Fruit fly (Drosophila melanogaster): ENCODE data around the gene CG13760.

The CG13760 gene

DNA sequence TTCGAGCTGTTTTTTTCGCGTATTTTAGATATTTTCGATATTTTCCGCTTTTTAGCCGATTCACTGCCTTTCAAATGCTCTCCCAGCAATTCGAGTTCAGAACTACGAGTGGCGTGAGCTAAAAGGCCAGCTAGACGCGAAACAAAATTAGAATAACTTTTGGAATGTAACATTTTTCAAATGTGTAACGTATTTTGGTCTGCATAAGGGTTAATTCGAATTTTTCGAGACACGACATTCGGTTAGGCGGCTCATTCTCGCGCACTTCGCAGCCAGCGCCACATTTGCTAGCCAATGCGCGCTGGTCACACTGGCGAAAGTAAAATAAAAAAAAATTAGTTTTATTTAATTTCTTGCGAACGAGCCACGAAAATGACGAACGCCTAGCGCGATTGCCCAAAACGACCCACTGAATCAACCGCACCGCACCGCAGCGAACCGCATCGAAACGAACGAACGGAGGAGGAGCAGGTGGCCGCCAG lies 39.1 kb upstream of the CG13760 start, which contains the start of the genes brv3 and Pi4KIIIalpha (continued):
- TF ChIP-seq usp (GFP tag; optimal IDR thresholded peaks at IDR 0.05), result no peak
- TF ChIP-seq Bgb (GFP tag; IDR thresholded peaks at IDR 0.05; ENCODE audit: partially characterized antibody), result peak; percentile 40; the same call in 1 of the 2 replicates
- no peak for TF ChIP-seq Ravus (GFP tag; IDR thresholded peaks at IDR 0.05)
- no peak for TF ChIP-seq GATAe (GFP tag; conservative IDR thresholded peaks at IDR 0.05)
- TF ChIP-seq CG4820 (GFP tag; optimal IDR thresholded peaks at IDR 0.05), result no peak
- TF ChIP-seq rib (GFP tag; IDR thresholded peaks at IDR 0.05), result no peak
- no peak for TF ChIP-seq dpn (GFP tag; optimal IDR thresholded peaks at IDR 0.05)
- no peak for TF ChIP-seq CG7786 (GFP tag; optimal IDR thresholded peaks at IDR 0.05)
- 0 out of 3 replicates have a peak, but pooled peaks have one; percentile 26 for TF ChIP-seq knrl (GFP tag; IDR thresholded peaks at IDR 0.05; ENCODE audit: partially characterized antibody)
- no peak for TF ChIP-seq trh (GFP tag; optimal IDR thresholded peaks at IDR 0.05)
- no peak for TF ChIP-seq tll (GFP tag; optimal IDR thresholded peaks at IDR 0.05)
- TF ChIP-seq eyg (GFP tag; optimal IDR thresholded peaks at IDR 0.05), result no peak
- peak; percentile 89 for TF ChIP-seq gfzf (GFP tag; optimal IDR thresholded peaks at IDR 0.05)
- no peak for TF ChIP-seq CG1233 (GFP tag; optimal IDR thresholded peaks at IDR 0.05)
- no peak for TF ChIP-seq Atf6 (GFP tag; IDR thresholded peaks at IDR 0.05)
- TF ChIP-seq dm (GFP tag; optimal IDR thresholded peaks at IDR 0.05), result no peak
- TF ChIP-seq CG9215 (GFP tag; IDR thresholded peaks at IDR 0.05), result no peak
- no peak for TF ChIP-seq twi (tag; optimal IDR thresholded peaks at IDR 0.05)
- TF ChIP-seq Bteb2 (GFP tag; optimal IDR thresholded peaks at IDR 0.05), result no peak
- TF ChIP-seq CG9817 (tag; optimal IDR thresholded peaks at IDR 0.05), result no peak
- no peak for TF ChIP-seq CG12071 (GFP tag; optimal IDR thresholded peaks at IDR 0.05)
- TF ChIP-seq Adf1 (GFP tag; IDR thresholded peaks at IDR 0.05), result no peak
- no peak for TF ChIP-seq CG5180 (GFP tag; optimal IDR thresholded peaks at IDR 0.05)
- TF ChIP-seq nom (GFP tag; optimal IDR thresholded peaks at IDR 0.05), result no peak
- no peak for TF ChIP-seq CG8359 (GFP tag; optimal IDR thresholded peaks at IDR 0.05; ENCODE audit: borderline replicate concordance)
- TF ChIP-seq CG9437 (GFP tag; optimal IDR thresholded peaks at IDR 0.05), result no peak
- TF ChIP-seq Aef1 (GFP tag; IDR thresholded peaks at IDR 0.05), result no peak
- no peak for TF ChIP-seq Drgx (GFP tag; IDR thresholded peaks at IDR 0.05)
- TF ChIP-seq CG2129 (GFP tag; IDR thresholded peaks at IDR 0.05; ENCODE audit: partially characterized antibody), result no peak
- peak; percentile 44 for TF ChIP-seq Lhr (GFP tag; optimal IDR thresholded peaks at IDR 0.05)
- no peak for TF ChIP-seq CG15696 (tag; optimal IDR thresholded peaks at IDR 0.05)
- TF ChIP-seq CG7745 (tag; optimal IDR thresholded peaks at IDR 0.05), result no peak
- TF ChIP-seq CG10274 (GFP tag; optimal IDR thresholded peaks at IDR 0.05), result no peak
- TF ChIP-seq Hr3 (GFP tag; optimal IDR thresholded peaks at IDR 0.05), result no peak
- no peak for TF ChIP-seq nerfin-2 (GFP tag; IDR thresholded peaks at IDR 0.05; ENCODE audit: partially characterized antibody)
- no peak for TF ChIP-seq CG14860 (GFP tag; IDR thresholded peaks at IDR 0.05; ENCODE audit: partially characterized antibody)
- no peak for TF ChIP-seq slou (GFP tag; optimal IDR thresholded peaks at IDR 0.05)
- no peak for TF ChIP-seq chm (GFP tag; IDR thresholded peaks at IDR 0.05)
- no peak for TF ChIP-seq CG16815 (GFP tag; optimal IDR thresholded peaks at IDR 0.05)
- no peak for TF ChIP-seq Hey (tag; optimal IDR thresholded peaks at IDR 0.05)
- no peak for TF ChIP-seq D19A (tag; optimal IDR thresholded peaks at IDR 0.05)
- no peak for TF ChIP-seq MTF-1 (GFP tag; optimal IDR thresholded peaks at IDR 0.05; ENCODE audit: borderline replicate concordance)
- no peak for TF ChIP-seq z (GFP tag; IDR thresholded peaks at IDR 0.05)
- TF ChIP-seq tio (GFP tag; optimal IDR thresholded peaks at IDR 0.05), result no peak
- no peak for TF ChIP-seq hkb (optimal IDR thresholded peaks at IDR 0.05)
- no peak for TF ChIP-seq hkb (GFP tag; IDR thresholded peaks at IDR 0.05)
- no peak for TF ChIP-seq CG32767 (GFP tag; IDR thresholded peaks at IDR 0.05)
- TF ChIP-seq Dll (GFP tag; IDR thresholded peaks at IDR 0.05; ENCODE audit: partially characterized antibody), result peak; percentile 48; the same call in 1 of the 4 replicates
- peak; percentile 40 for TF ChIP-seq Rfx (GFP tag; IDR thresholded peaks at IDR 0.05)
- TF ChIP-seq amos (GFP tag; IDR thresholded peaks at IDR 0.05; ENCODE audit: partially characterized antibody), result peak; percentile 54
- TF ChIP-seq H2.0 (GFP tag; IDR thresholded peaks at IDR 0.05), result no peak

Measured in whole organism, embryonic.